Worm (Caenorhabditis elegans) whole organism, L3 larva: ENCODE data around the gene Y24D9B.1.

ENCODE experiments used
- ZK546.5 ChIP-seq: sonication (generic microtip); optimal IDR thresholded peaks from 2 replicates; lab custom pipeline; 2017; ENCODE audit warnings: missing biosample characterization, missing genetic modification characterization
- aly-2 ChIP-seq: fragments of 150-350 bp; optimal IDR thresholded peaks from 2 replicates; lab custom pipeline; 2014; ENCODE audit warnings: missing biosample characterization, missing genetic modification characterization
- ama-1 ChIP-seq: fragments of 150-350 bp; optimal IDR thresholded peaks from 2 replicates; lab custom pipeline; 2018
- ceh-82 ChIP-seq: fragments of 150-350 bp; optimal IDR thresholded peaks from 2 replicates; lab custom pipeline; 2014; ENCODE audit warnings: missing biosample characterization, missing genetic modification characterization
- fos-1 ChIP-seq: fragments of 150-350 bp; optimal IDR thresholded peaks from 2 replicates; lab custom pipeline; 2014; ENCODE audit warnings: missing biosample characterization, missing genetic modification characterization
- nhr-237 ChIP-seq: fragments of 150-350 bp; optimal IDR thresholded peaks from 2 replicates; lab custom pipeline; 2014; ENCODE audit warnings: missing biosample characterization, missing genetic modification characterization
- nhr-43 ChIP-seq: sonication (generic microtip); optimal IDR thresholded peaks from 2 replicates; lab custom pipeline; 2016; ENCODE audit warnings: mild to moderate bottlenecking, missing genetic modification characterization, missing compliant biosample characterization; ENCODE audit not compliant: poor library complexity, severe bottlenecking
- skn-1 ChIP-seq: fragments of 150-350 bp; optimal IDR thresholded peaks from 2 replicates; lab custom pipeline; 2014; ENCODE audit warnings: missing biosample characterization, missing genetic modification characterization
- tbx-2 ChIP-seq: sonication (generic microtip); optimal IDR thresholded peaks from 2 replicates; lab custom pipeline; 2016; ENCODE audit warnings: mild to moderate bottlenecking, missing genetic modification characterization, missing compliant biosample characterization
- unc-62 ChIP-seq: fragments of 150-350 bp; sonication (generic microtip); optimal IDR thresholded peaks from 4 replicates; lab custom pipeline; 2014; ENCODE audit warnings: missing biosample characterization, missing genetic modification reagents, missing genetic modification characterization
- ztf-11 ChIP-seq: fragments of 150-350 bp; optimal IDR thresholded peaks from 2 replicates; lab custom pipeline; 2014; ENCODE audit warnings: missing biosample characterization, missing genetic modification characterization

DNA sequence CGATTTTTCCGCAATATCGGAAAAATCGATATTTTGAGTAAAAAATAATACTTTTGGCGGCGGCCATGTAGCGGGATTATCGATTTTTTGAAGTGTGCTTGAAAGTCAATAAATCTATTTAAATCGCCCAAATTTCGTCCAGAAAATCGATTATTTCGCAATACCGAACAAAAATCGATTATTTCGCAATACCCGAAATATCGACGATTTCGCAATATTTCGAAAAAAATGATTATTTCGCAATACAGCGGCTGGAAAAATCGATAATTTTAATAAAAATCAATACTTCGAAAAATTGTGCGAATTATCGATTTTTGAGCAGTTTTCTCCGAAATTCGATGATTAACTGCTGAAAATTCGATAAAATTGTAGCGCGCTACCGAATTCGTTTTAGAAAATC is 898 bp downstream of the Y24D9B.1 start:
- TF ChIP-seq ztf-11 (no peak), nhr-43 (tag; lab: Kevin White, UChicago) (no peak), unc-62 (GFP tag; lab: Kevin White, UChicago) (no peak), ama-1 (no peak), aly-2 (tag; lab: Kevin White, UChicago) (no peak), ZK546.5 (no peak), tbx-2 (tag; lab: Kevin White, UChicago) (no peak), ceh-82 (tag; lab: Kevin White, UChicago) (no peak), skn-1 (tag; lab: Kevin White, UChicago) (no peak), nhr-237 (no peak), fos-1 (no peak)
